Worm (Caenorhabditis elegans) whole organism, L4 larva: Measurements from ENCODE around the gene F11D11.3.

Source experiments
- F37D6.2 ChIP-seq: sonication (generic microtip); optimal IDR thresholded peaks from 2 replicates; lab custom pipeline; 2016; ENCODE audit warnings: mild to moderate bottlenecking, missing genetic modification characterization, missing compliant biosample characterization
- ceh-62 ChIP-seq: sonication (generic microtip); optimal IDR thresholded peaks from 2 replicates; lab custom pipeline; 2017; ENCODE audit warnings: missing biosample characterization, missing genetic modification characterization
- ces-1 ChIP-seq: fragments of 150-350 bp; sonication (generic microtip); optimal IDR thresholded peaks from 4 replicates; lab custom pipeline; 2014; ENCODE audit warnings: missing biosample characterization, missing genetic modification reagents, missing genetic modification characterization
- daf-19 ChIP-seq: fragments of 200-800 bp; sonication (Bioruptor generic); conservative IDR thresholded peaks from 2 replicates; pipeline ENCODE4 v1.3.6; 2022; ENCODE audit warnings: missing genetic modification characterization, missing compliant biosample characterization
- egl-27 ChIP-seq: sonication (generic microtip); optimal IDR thresholded peaks from 3 replicates; lab custom pipeline; 2017; ENCODE audit warnings: missing biosample characterization, missing genetic modification reagents, missing genetic modification characterization
- nhr-48 ChIP-seq: sonication (generic microtip); optimal IDR thresholded peaks from 2 replicates; lab custom pipeline; 2016; ENCODE audit warnings: mild to moderate bottlenecking, missing genetic modification characterization, missing compliant biosample characterization
- snpc-4 ChIP-seq: fragments of 150-350 bp; optimal IDR thresholded peaks from 2 replicates; lab custom pipeline; 2014; ENCODE audit warnings: missing biosample characterization, missing genetic modification characterization
- tra-1 ChIP-seq: fragments of 200-800 bp; sonication (Bioruptor generic); IDR thresholded peaks from 2 replicates; pipeline ENCODE4 v1.3.6; 2022; ENCODE audit warnings: missing genetic modification reagents, missing genetic modification characterization, missing compliant biosample characterization

DNA sequence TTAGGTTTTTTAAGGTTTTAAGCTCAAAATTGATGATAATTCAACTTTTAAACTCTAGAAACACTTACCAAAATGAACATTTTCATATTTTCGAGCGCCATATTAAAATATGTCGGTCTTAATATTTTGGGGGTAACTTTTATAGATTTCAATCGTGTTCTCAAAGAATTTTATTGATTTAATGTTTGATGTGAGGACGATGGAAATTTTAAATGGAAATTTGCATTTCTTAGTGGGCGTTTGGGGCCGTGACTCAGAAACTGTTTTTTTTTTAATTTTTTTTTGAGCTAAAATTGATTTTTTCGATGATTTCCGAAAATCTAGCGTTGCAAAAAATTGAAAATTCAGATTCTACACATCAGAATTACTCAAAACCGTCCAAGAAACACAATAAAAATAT lies 43.2 kb upstream of the F11D11.3 start, which contains the start of gene C54E10.10:
- TF ChIP-seq daf-19 (GFP tag; lab: Robert Waterston, UW), result no peak
- no peak for TF ChIP-seq tra-1 (GFP tag; lab: Robert Waterston, UW)
- TF ChIP-seq F37D6.2 (tag; lab: Kevin White, UChicago), result no peak
- no peak for TF ChIP-seq egl-27 (tag; lab: Kevin White, UChicago)
- no peak for TF ChIP-seq nhr-48 (tag; lab: Kevin White, UChicago)
- no peak for TF ChIP-seq ces-1
- TF ChIP-seq snpc-4 (tag; lab: Kevin White, UChicago), result no peak
- no peak for TF ChIP-seq ceh-62 (tag; lab: Kevin White, UChicago)
